ENCODE assay signal across 1 fruit fly cellular context in genomic region chrX:17737812-17738473, dm6.
TF ChIP-seq lines count a peak whose summit lies in the region.

No protein-coding gene starts in this region.

TF ChIP-seq in whole organism, embryonic, 481 proteins besides CTCF, POLR2A, EP300 and RAD21 (continued from another document and continues in another):
- TF ChIP-seq CG10267 (tag; optimal IDR thresholded peaks at IDR 0.05; lab: Kevin White, UChicago) (peak; percentile 73), CG10654 (GFP tag; optimal IDR thresholded peaks at IDR 0.05; lab: Kevin White, UChicago) (peak; percentile 23), CG4404 (GFP tag; IDR thresholded peaks at IDR 0.05; lab: Robert Waterston, UW) (0 out of 2 replicates have a peak, but pooled peaks have one; percentile 6), bbx (GFP tag; IDR thresholded peaks at IDR 0.05; lab: Robert Waterston, UW; ENCODE audit: partially characterized antibody) (peak; percentile 95), Mrtf (GFP tag; IDR thresholded peaks at IDR 0.05; lab: Robert Waterston, UW) (peak; percentile 51; the same call in 1 of the 3 replicates), CG5180 (GFP tag; optimal IDR thresholded peaks at IDR 0.05; lab: Kevin White, UChicago) (peak; percentile 21), bcd (GFP tag; optimal IDR thresholded peaks at IDR 0.05; lab: Kevin White, UChicago) (peak; percentile 57), fd96Cb (tag; optimal IDR thresholded peaks at IDR 0.05; lab: Kevin White, UChicago) (peak; percentile 34), az2 (GFP tag; optimal IDR thresholded peaks at IDR 0.05; lab: Kevin White, UChicago) (peak; percentile 44), Meics (GFP tag; optimal IDR thresholded peaks at IDR 0.05; lab: Kevin White, UChicago) (peak; percentile 71), CG14710 (tag; optimal IDR thresholded peaks at IDR 0.05; lab: Kevin White, UChicago) (peak; percentile 62), CG31388 (GFP tag; optimal IDR thresholded peaks at IDR 0.05; lab: Kevin White, UChicago) (no peak), Trl (optimal IDR thresholded peaks at IDR 0.05; lab: Kevin White, UChicago) (peak; percentile 28 to 54), Trl (GFP tag; optimal IDR thresholded peaks at IDR 0.05; lab: Kevin White, UChicago) (peak; percentile 49), Ets65A (GFP tag; lab: Kevin White, UChicago) (no peak), MESR4 (GFP tag; optimal IDR thresholded peaks at IDR 0.05; lab: Kevin White, UChicago) (peak; percentile 38), salm (tag; optimal IDR thresholded peaks at IDR 0.05; lab: Kevin White, UChicago) (peak; percentile 46), gfzf (GFP tag; optimal IDR thresholded peaks at IDR 0.05; lab: Kevin White, UChicago) (peak; percentile 37), GATAe (GFP tag; conservative IDR thresholded peaks at IDR 0.05; lab: Robert Waterston, UW) (no peak), CG13287 (GFP tag; IDR thresholded peaks at IDR 0.05; lab: Robert Waterston, UW; ENCODE audit: partially characterized antibody) (peak; percentile 92), CG14860 (GFP tag; IDR thresholded peaks at IDR 0.05; lab: Robert Waterston, UW; ENCODE audit: partially characterized antibody) (peak; percentile 89), CG2120 (GFP tag; optimal IDR thresholded peaks at IDR 0.05; lab: Kevin White, UChicago) (peak; percentile 25), CG12769 (tag; optimal IDR thresholded peaks at IDR 0.05; lab: Kevin White, UChicago) (peak; percentile 36), Oaz (GFP tag; IDR thresholded peaks at IDR 0.05; lab: Robert Waterston, UW) (no peak), hth (optimal IDR thresholded peaks at IDR 0.05; lab: Kevin White, UChicago) (no peak), bsh (GFP tag; optimal IDR thresholded peaks at IDR 0.05; lab: Kevin White, UChicago) (peak; percentile 40 to 60), Atf6 (GFP tag; IDR thresholded peaks at IDR 0.05; lab: Robert Waterston, UW) (peak; percentile 46), CG15073 (GFP tag; optimal IDR thresholded peaks at IDR 0.05; lab: Kevin White, UChicago) (no peak), knrl (GFP tag; IDR thresholded peaks at IDR 0.05; lab: Robert Waterston, UW; ENCODE audit: partially characterized antibody) (peak; percentile 93), nerfin-2 (GFP tag; IDR thresholded peaks at IDR 0.05; lab: Robert Waterston, UW; ENCODE audit: partially characterized antibody) (peak; percentile 87), CG3163 (GFP tag; optimal IDR thresholded peaks at IDR 0.05; lab: Kevin White, UChicago) (no peak), odd (GFP tag; optimal IDR thresholded peaks at IDR 0.05; lab: Kevin White, UChicago) (peak; percentile 49), gro (GFP tag; optimal IDR thresholded peaks at IDR 0.05; lab: Kevin White, UChicago) (peak; percentile 34), Dad (GFP tag; optimal IDR thresholded peaks at IDR 0.05; lab: Kevin White, UChicago) (peak; percentile 46), grau (tag; optimal IDR thresholded peaks at IDR 0.05; lab: Kevin White, UChicago) (peak; percentile 67), corto (GFP tag; optimal IDR thresholded peaks at IDR 0.05; lab: Kevin White, UChicago) (no peak), grn (GFP tag; optimal IDR thresholded peaks at IDR 0.05; lab: Kevin White, UChicago) (peak; percentile 61), gce (GFP tag; IDR thresholded peaks at IDR 0.05; lab: Robert Waterston, UW) (peak; percentile 55; the same call in 1 of the 3 replicates), lov (optimal IDR thresholded peaks at IDR 0.05; lab: Kevin White, UChicago) (no peak), lov (GFP tag; IDR thresholded peaks at IDR 0.05; lab: Robert Waterston, UW) (peak; percentile 63; the same call in 2 of the 3 replicates), Nf-YB (GFP tag; optimal IDR thresholded peaks at IDR 0.05; lab: Kevin White, UChicago) (no peak), Rfx (GFP tag; IDR thresholded peaks at IDR 0.05; lab: Robert Waterston, UW) (0 out of 2 replicates have a peak, but pooled peaks have one; percentile 20), sc (optimal IDR thresholded peaks at IDR 0.05; lab: Kevin White, UChicago) (no peak), sc (GFP tag; optimal IDR thresholded peaks at IDR 0.05; lab: Kevin White, UChicago) (no peak), CG34224 (GFP tag; IDR thresholded peaks at IDR 0.05; lab: Robert Waterston, UW; ENCODE audit: partially characterized antibody) (peak; percentile 87), hkb (optimal IDR thresholded peaks at IDR 0.05; lab: Kevin White, UChicago) (peak; percentile 84), hkb (GFP tag; IDR thresholded peaks at IDR 0.05; lab: Robert Waterston, UW) (peak; percentile 59), Deaf1 (tag; optimal IDR thresholded peaks at IDR 0.05; lab: Kevin White, UChicago) (peak; percentile 48), Atf-2 (GFP tag; optimal IDR thresholded peaks at IDR 0.05; lab: Kevin White, UChicago) (peak; percentile 24), oc (tag; optimal IDR thresholded peaks at IDR 0.05; lab: Kevin White, UChicago) (no peak), yki (optimal IDR thresholded peaks at IDR 0.05; lab: Kevin White, UChicago) (peak; percentile 25), p53 (GFP tag; optimal IDR thresholded peaks at IDR 0.05; lab: Kevin White, UChicago) (peak; percentile 6), psq (GFP tag; optimal IDR thresholded peaks at IDR 0.05; lab: Kevin White, UChicago) (no peak), zfh1 (GFP tag; IDR thresholded peaks at IDR 0.05; lab: Robert Waterston, UW) (no peak; the same call in 2 of the 3 replicates), pfk (GFP tag; optimal IDR thresholded peaks at IDR 0.05; lab: Kevin White, UChicago) (peak; percentile 40), dmrt11E (tag; optimal IDR thresholded peaks at IDR 0.05; lab: Kevin White, UChicago) (peak; percentile 72), peb (GFP tag; IDR thresholded peaks at IDR 0.05; lab: Robert Waterston, UW) (peak; percentile 11; the same call in 1 of the 2 replicates), lola (GFP tag; optimal IDR thresholded peaks at IDR 0.05; lab: Kevin White, UChicago) (peak in 1 of 3 experiments; percentile 64), Camta (GFP tag; optimal IDR thresholded peaks at IDR 0.05; lab: Kevin White, UChicago) (no peak), CG2116 (GFP tag; optimal IDR thresholded peaks at IDR 0.05; lab: Kevin White, UChicago) (peak; percentile 89), mld (GFP tag; IDR thresholded peaks at IDR 0.05; lab: Robert Waterston, UW; ENCODE audit: partially characterized antibody) (peak; percentile 90), pita (GFP tag; optimal IDR thresholded peaks at IDR 0.05; lab: Kevin White, UChicago) (no peak), ERR (GFP tag; optimal IDR thresholded peaks at IDR 0.05; lab: Kevin White, UChicago) (peak; percentile 39), CG8290 (GFP tag; optimal IDR thresholded peaks at IDR 0.05; lab: Kevin White, UChicago) (peak; percentile 77), CG8290 (tag; optimal IDR thresholded peaks at IDR 0.05; lab: Kevin White, UChicago) (peak; percentile 51 to 63), CG13296 (GFP tag; optimal IDR thresholded peaks at IDR 0.05; lab: Kevin White, UChicago) (peak; percentile 58), Sox102F (GFP tag; optimal IDR thresholded peaks at IDR 0.05; lab: Kevin White, UChicago) (peak; percentile 71), pzg (GFP tag; optimal IDR thresholded peaks at IDR 0.05; lab: Kevin White, UChicago) (peak; percentile 71), CG6854 (GFP tag; optimal IDR thresholded peaks at IDR 0.05; lab: Kevin White, UChicago) (peak; percentile 6), CG12744 (GFP tag; optimal IDR thresholded peaks at IDR 0.05; lab: Kevin White, UChicago) (no peak), HLH54F (GFP tag; optimal IDR thresholded peaks at IDR 0.05; lab: Kevin White, UChicago) (no peak), phol (tag; optimal IDR thresholded peaks at IDR 0.05; lab: Kevin White, UChicago) (peak; percentile 50), chif (GFP tag; optimal IDR thresholded peaks at IDR 0.05; lab: Kevin White, UChicago) (peak in 1 of 2 experiments; percentile 33), crol (GFP tag; IDR thresholded peaks at IDR 0.05; lab: Robert Waterston, UW) (no peak), ato (GFP tag; IDR thresholded peaks at IDR 0.05; lab: Robert Waterston, UW; ENCODE audit: partially characterized antibody) (peak; percentile 88), CG14667 (GFP tag; IDR thresholded peaks at IDR 0.05; lab: Robert Waterston, UW) (no peak), toy (GFP tag; IDR thresholded peaks at IDR 0.05; lab: Robert Waterston, UW) (no peak), Hmx (GFP tag; optimal IDR thresholded peaks at IDR 0.05; lab: Kevin White, UChicago) (no peak), Blimp-1 (GFP tag; optimal IDR thresholded peaks at IDR 0.05; lab: Kevin White, UChicago) (peak; percentile 53), CG2889 (GFP tag; IDR thresholded peaks at IDR 0.05; lab: Robert Waterston, UW) (no peak), gcm (GFP tag; optimal IDR thresholded peaks at IDR 0.05; lab: Kevin White, UChicago) (peak; percentile 73), cad (GFP tag; optimal IDR thresholded peaks at IDR 0.05; lab: Kevin White, UChicago) (no peak), CG13424 (tag; optimal IDR thresholded peaks at IDR 0.05; lab: Kevin White, UChicago) (peak; percentile 50), CG13775 (GFP tag; optimal IDR thresholded peaks at IDR 0.05; lab: Kevin White, UChicago) (peak; percentile 36), CG15514 (GFP tag; optimal IDR thresholded peaks at IDR 0.05; lab: Kevin White, UChicago) (peak; percentile 45), CG9215 (GFP tag; IDR thresholded peaks at IDR 0.05; lab: Robert Waterston, UW) (no peak), CG4424 (GFP tag; optimal IDR thresholded peaks at IDR 0.05; lab: Kevin White, UChicago) (peak; percentile 42), Ssrp (tag; optimal IDR thresholded peaks at IDR 0.05; lab: Kevin White, UChicago) (peak; percentile 42), CG6813 (GFP tag; optimal IDR thresholded peaks at IDR 0.05; lab: Kevin White, UChicago) (peak; percentile 63), CG1603 (tag; optimal IDR thresholded peaks at IDR 0.05; lab: Kevin White, UChicago) (peak; percentile 61), tx (GFP tag; optimal IDR thresholded peaks at IDR 0.05; lab: Kevin White, UChicago) (peak; percentile 27), Usf (GFP tag; optimal IDR thresholded peaks at IDR 0.05; lab: Kevin White, UChicago) (no peak), sens (GFP tag; lab: Kevin White, UChicago) (peak; percentile 88), CG11504 (tag; optimal IDR thresholded peaks at IDR 0.05; lab: Kevin White, UChicago) (peak; percentile 74), CG42726 (GFP tag; IDR thresholded peaks at IDR 0.05; lab: Robert Waterston, UW; ENCODE audit: partially characterized antibody) (peak; percentile 93), CG3847 (GFP tag; IDR thresholded peaks at IDR 0.05; lab: Robert Waterston, UW) (peak; percentile 41; the same call in 1 of the 2 replicates), pho (GFP tag; optimal IDR thresholded peaks at IDR 0.05; lab: Kevin White, UChicago) (no peak), Doc2 (GFP tag; IDR thresholded peaks at IDR 0.05; lab: Robert Waterston, UW) (no peak), CG17359 (tag; optimal IDR thresholded peaks at IDR 0.05; lab: Kevin White, UChicago) (peak; percentile 42), NC2β (GFP tag; optimal IDR thresholded peaks at IDR 0.05; lab: Kevin White, UChicago) (peak; percentile 32), CG4360 (GFP tag; IDR thresholded peaks at IDR 0.05; lab: Robert Waterston, UW) (no peak), hb (GFP tag; IDR thresholded peaks at IDR 0.05; lab: Robert Waterston, UW; ENCODE audit: partially characterized antibody) (peak; percentile 86), CG6654 (GFP tag; optimal IDR thresholded peaks at IDR 0.05; lab: Kevin White, UChicago) (no peak), stc (GFP tag; IDR thresholded peaks at IDR 0.05; lab: Robert Waterston, UW) (peak; percentile 58; the same call in 1 of the 2 replicates), CG31224 (GFP tag; IDR thresholded peaks at IDR 0.05; lab: Robert Waterston, UW) (no peak), CG7556 (GFP tag; optimal IDR thresholded peaks at IDR 0.05; lab: Kevin White, UChicago) (peak; percentile 72), D (optimal IDR thresholded peaks at IDR 0.05; lab: Kevin White, UChicago) (peak; percentile 67), D (GFP tag; optimal IDR thresholded peaks at IDR 0.05; lab: Kevin White, UChicago) (peak; percentile 53), zen (tag; optimal IDR thresholded peaks at IDR 0.05; lab: Kevin White, UChicago) (peak; percentile 38), CG17328 (GFP tag; IDR thresholded peaks at IDR 0.05; lab: Robert Waterston, UW) (peak; percentile 64), stwl (tag; optimal IDR thresholded peaks at IDR 0.05; lab: Kevin White, UChicago) (peak; percentile 62), CG2875 (GFP tag; optimal IDR thresholded peaks at IDR 0.05; lab: Kevin White, UChicago) (peak; percentile 37), CG18262 (tag; optimal IDR thresholded peaks at IDR 0.05; lab: Kevin White, UChicago) (peak; percentile 78), CG17568 (GFP tag; optimal IDR thresholded peaks at IDR 0.05; lab: Kevin White, UChicago) (no peak), ttk (GFP tag; IDR thresholded peaks at IDR 0.05; lab: Robert Waterston, UW) (0 out of 2 replicates have a peak, but pooled peaks have one; percentile 13), ind (GFP tag; optimal IDR thresholded peaks at IDR 0.05; lab: Kevin White, UChicago) (peak; percentile 27), sens-2 (GFP tag; IDR thresholded peaks at IDR 0.05; lab: Robert Waterston, UW) (0 out of 2 replicates have a peak, but pooled peaks have one; percentile 22), CG4328 (GFP tag; optimal IDR thresholded peaks at IDR 0.05; lab: Kevin White, UChicago) (no peak), cwo (GFP tag; optimal IDR thresholded peaks at IDR 0.05; lab: Kevin White, UChicago) (peak; percentile 58), CG17385 (GFP tag; optimal IDR thresholded peaks at IDR 0.05; lab: Kevin White, UChicago) (peak; percentile 46), CG1792 (GFP tag; optimal IDR thresholded peaks at IDR 0.05; lab: Kevin White, UChicago) (no peak), sob (GFP tag; IDR thresholded peaks at IDR 0.05; lab: Robert Waterston, UW) (peak; percentile 57), tin (GFP tag; optimal IDR thresholded peaks at IDR 0.05; lab: Kevin White, UChicago) (peak; percentile 19), Dp (GFP tag; optimal IDR thresholded peaks at IDR 0.05; lab: Kevin White, UChicago) (peak; percentile 34), CG7839 (tag; optimal IDR thresholded peaks at IDR 0.05; lab: Kevin White, UChicago) (peak; percentile 27), C15 (GFP tag; IDR thresholded peaks at IDR 0.05; lab: Robert Waterston, UW) (no peak), ase (GFP tag; IDR thresholded peaks at IDR 0.05; lab: Robert Waterston, UW) (peak; percentile 25; the same call in 1 of the 3 replicates), BEAF-32 (GFP tag; optimal IDR thresholded peaks at IDR 0.05; lab: Kevin White, UChicago) (peak; percentile 93), so (GFP tag; IDR thresholded peaks at IDR 0.05; lab: Robert Waterston, UW) (peak; percentile 17; the same call in 1 of the 3 replicates), HLHmδ (GFP tag; optimal IDR thresholded peaks at IDR 0.05; lab: Kevin White, UChicago) (peak; percentile 36)
